Worm (Caenorhabditis elegans): ENCODE results near the gene T04C9.1.

T04C9.1 gene

ce11 chrIII:6030483-6030882 is 37.5 kb downstream of the T04C9.1 start, which contains the start of gene ZK328.6:
Gene ZK328.6 (minus strand): TSS chrIII:6030583.
- TF ChIP-seq pha-4 (tag; optimal IDR thresholded peaks at IDR 0.05), result no peak
- no peak for TF ChIP-seq ceh-39 (tag; optimal IDR thresholded peaks at IDR 0.05)
- no peak for TF ChIP-seq snpc-4 (tag; optimal IDR thresholded peaks at IDR 0.05)
- TF ChIP-seq ceh-43 (GFP tag; optimal IDR thresholded peaks at IDR 0.05), result no peak
- no peak for TF ChIP-seq mep-1 (tag; optimal IDR thresholded peaks at IDR 0.05)
- no peak for TF ChIP-seq nhr-12 (tag; optimal IDR thresholded peaks at IDR 0.05)
- TF ChIP-seq nhr-2 (tag; optimal IDR thresholded peaks at IDR 0.05), result no peak
- no peak for TF ChIP-seq nhr-76 (tag; optimal IDR thresholded peaks at IDR 0.05)
- no peak for TF ChIP-seq drap-1 (GFP tag; optimal IDR thresholded peaks at IDR 0.05)
- no peak for TF ChIP-seq ceh-83 (GFP tag; optimal IDR thresholded peaks at IDR 0.05)
- TF ChIP-seq bed-3 (GFP tag; optimal IDR thresholded peaks at IDR 0.05), result no peak
- no peak for TF ChIP-seq tbx-8 (GFP tag; optimal IDR thresholded peaks at IDR 0.05)
- no peak for TF ChIP-seq ztf-11 (tag; optimal IDR thresholded peaks at IDR 0.05)
- no peak for TF ChIP-seq hlh-1 (tag; optimal IDR thresholded peaks at IDR 0.05)
- TF ChIP-seq mls-2 (tag; optimal IDR thresholded peaks at IDR 0.05), result no peak
- no peak for TF ChIP-seq lsy-2 (tag; optimal IDR thresholded peaks at IDR 0.05)
- no peak for TF ChIP-seq mab-5 (tag; optimal IDR thresholded peaks at IDR 0.05)

- no peak for TF ChIP-seq hlh-1 (tag; optimal IDR thresholded peaks at IDR 0.05)
- TF ChIP-seq nhr-28 (tag; optimal IDR thresholded peaks at IDR 0.05), result no peak
- TF ChIP-seq lin-13 (tag; optimal IDR thresholded peaks at IDR 0.05), result no peak
These were observed 46.4 kb downstream of the T04C9.1 start, which contains the start of gene ift-139 for ce11 chrIII:6039370-6039769. Gene ift-139 (minus strand): TSS chrIII:6039470.

ce11 chrIII:6046881-6047280 is 53.9 kb downstream of the T04C9.1 start, which contains the start of gene tbx-11:
Gene tbx-11 (minus strand): TSS chrIII:6046981.
- no peak for TF ChIP-seq mep-1 (tag; optimal IDR thresholded peaks at IDR 0.05)
- peak; percentile 29 for TF ChIP-seq nhr-2 (tag; optimal IDR thresholded peaks at IDR 0.05)

ce11 chrIII:6055706-6056105 is 62.7 kb downstream of the T04C9.1 start, which contains the start of gene F40H6.5:
Gene F40H6.5 (minus strand): TSS chrIII:6055806.
- TF ChIP-seq lsy-2 (tag; optimal IDR thresholded peaks at IDR 0.05) (no peak), elt-1 (tag; optimal IDR thresholded peaks at IDR 0.05; ENCODE audit: borderline replicate concordance, insufficient read depth) (no peak), ces-1 (GFP tag; optimal IDR thresholded peaks at IDR 0.05) (no peak), nhr-12 (tag; optimal IDR thresholded peaks at IDR 0.05) (no peak), mep-1 (tag; optimal IDR thresholded peaks at IDR 0.05) (no peak), zip-8 (tag; optimal IDR thresholded peaks at IDR 0.05) (no peak), bed-3 (GFP tag; optimal IDR thresholded peaks at IDR 0.05) (no peak), ceh-39 (tag; optimal IDR thresholded peaks at IDR 0.05) (no peak), cnd-1 (tag; optimal IDR thresholded peaks at IDR 0.05) (no peak), ztf-11 (tag; optimal IDR thresholded peaks at IDR 0.05) (no peak), pha-4 (tag; optimal IDR thresholded peaks at IDR 0.05) (no peak), ceh-43 (GFP tag; optimal IDR thresholded peaks at IDR 0.05) (no peak), unc-120 (tag; optimal IDR thresholded peaks at IDR 0.05; ENCODE audit: poor library complexity, severe bottlenecking) (no peak), unc-39 (tag; optimal IDR thresholded peaks at IDR 0.05) (no peak), sem-2 (GFP tag; optimal IDR thresholded peaks at IDR 0.05) (no peak), nhr-237 (tag; optimal IDR thresholded peaks at IDR 0.05) (no peak)

Data from whole organism, mixed stage, embryonic.